Fruit fly (Drosophila melanogaster) whole organism, prepupa: ENCODE data around the gene Gnpat.

Experiments used
- Blimp-1 ChIP-seq: fragments of 200-800 bp; sonication (Bioruptor generic); optimal IDR thresholded peaks from 3 replicates; lab custom pipeline; 2017; ENCODE audit warnings: missing biosample characterization, missing genetic modification characterization, mild to moderate bottlenecking, moderate library complexity, missing genetic modification reagents
- CG7368 ChIP-seq: fragments of 200-800 bp; sonication (Bioruptor generic); optimal IDR thresholded peaks from 3 replicates; lab custom pipeline; 2016; ENCODE audit warnings: missing biosample characterization, missing genetic modification characterization
- Hr4 ChIP-seq: fragments of 200-800 bp; sonication (Bioruptor generic); optimal IDR thresholded peaks from 3 replicates; lab custom pipeline; 2016; ENCODE audit warnings: missing biosample characterization, missing genetic modification characterization
- cyc ChIP-seq: fragments of 200-800 bp; sonication (Bioruptor generic); optimal IDR thresholded peaks from 3 replicates; lab custom pipeline; 2016; ENCODE audit warnings: missing biosample characterization, missing genetic modification characterization
- lz ChIP-seq: fragments of 200-800 bp; sonication (Bioruptor generic); optimal IDR thresholded peaks from 3 replicates; lab custom pipeline; 2016; ENCODE audit warnings: missing biosample characterization, missing genetic modification characterization

DNA sequence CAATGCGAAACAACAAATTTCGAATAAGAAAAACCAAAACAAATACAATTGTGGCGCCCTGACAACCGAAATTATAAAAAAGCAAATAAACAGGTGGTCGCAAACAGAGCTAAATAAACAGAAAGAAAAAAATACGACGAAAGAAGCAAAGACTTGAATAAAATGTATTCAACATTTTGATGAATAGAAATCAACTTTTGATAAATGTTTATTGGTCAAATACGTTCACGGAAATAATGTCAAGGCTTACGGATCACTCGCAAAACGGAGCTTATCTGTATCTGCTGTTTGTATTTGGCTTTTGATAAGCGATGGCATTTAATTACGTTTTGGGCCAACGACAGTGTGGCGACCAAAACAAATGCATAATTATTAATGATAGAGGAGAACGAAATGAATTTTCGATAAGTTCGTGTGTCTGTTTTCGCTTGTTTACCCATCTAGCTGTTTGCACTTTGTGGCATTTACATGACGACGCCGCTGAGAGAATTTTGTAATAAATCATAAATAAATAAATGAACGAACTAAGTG, 37.5 kb downstream of the Gnpat start:
- no peak for TF ChIP-seq CG7368 (GFP tag; lab: Kevin White, UChicago)
- TF ChIP-seq lz (GFP tag; lab: Kevin White, UChicago): no peak
- no peak for TF ChIP-seq Hr4 (GFP tag; lab: Kevin White, UChicago)
- no peak for TF ChIP-seq cyc (GFP tag; lab: Kevin White, UChicago)
- no peak for TF ChIP-seq Blimp-1
